Fruit fly (Drosophila melanogaster) whole organism, adult: Measurements from ENCODE around the gene CG12522.

Experiments
- CG11617 ChIP-seq: fragments of 200-800 bp; sonication (Bioruptor generic); optimal IDR thresholded peaks from 2 replicates; lab custom pipeline; 2017; ENCODE audit warnings: mild to moderate bottlenecking, missing biosample characterization, missing genetic modification reagents, missing genetic modification characterization
- CG12768 ChIP-seq: fragments of 200-800 bp; sonication (Bioruptor generic); optimal IDR thresholded peaks from 2 replicates; lab custom pipeline; 2017; ENCODE audit warnings: missing biosample characterization, missing genetic modification characterization, mild to moderate bottlenecking, moderate library complexity, missing genetic modification reagents
- CG14711 ChIP-seq: fragments of 200-800 bp; sonication (Bioruptor generic); optimal IDR thresholded peaks from 2 replicates; lab custom pipeline; 2018; ENCODE audit warnings: missing biosample characterization, mild to moderate bottlenecking, missing genetic modification characterization, moderate library complexity
- CG1620 ChIP-seq: fragments of 200-800 bp; sonication (Bioruptor generic); optimal IDR thresholded peaks from 2 replicates; lab custom pipeline; 2016; ENCODE audit warnings: missing biosample characterization, missing genetic modification characterization
- CG33017 ChIP-seq: fragments of 200-800 bp; sonication (Bioruptor generic); optimal IDR thresholded peaks from 2 replicates; lab custom pipeline; 2018; ENCODE audit warnings: missing biosample characterization, mild to moderate bottlenecking, missing genetic modification characterization, moderate library complexity
- CG5204 ChIP-seq: fragments of 200-800 bp; sonication (Bioruptor generic); optimal IDR thresholded peaks from 2 replicates; lab custom pipeline; 2016; ENCODE audit warnings: missing biosample characterization, missing genetic modification characterization
- CG7045 ChIP-seq: fragments of 200-800 bp; sonication (Bioruptor generic); optimal IDR thresholded peaks from 2 replicates; lab custom pipeline; 2017; ENCODE audit warnings: missing biosample characterization, mild to moderate bottlenecking, missing genetic modification characterization
- CG7101 ChIP-seq: fragments of 200-800 bp; sonication (Bioruptor generic); optimal IDR thresholded peaks from 2 replicates; lab custom pipeline; 2018; ENCODE audit warnings: missing biosample characterization, mild to moderate bottlenecking, missing genetic modification characterization, moderate library complexity
- Clk ChIP-seq: fragments of 200-800 bp; sonication (Bioruptor generic); optimal IDR thresholded peaks from 2 replicates; lab custom pipeline; 2017; ENCODE audit warnings: missing biosample characterization, missing genetic modification characterization
- Crg-1 ChIP-seq: fragments of 200-800 bp; sonication (Bioruptor generic); optimal IDR thresholded peaks from 2 replicates; lab custom pipeline; 2016; ENCODE audit warnings: missing biosample characterization, missing genetic modification characterization
- Hr96 ChIP-seq: fragments of 200-800 bp; sonication (Bioruptor generic); optimal IDR thresholded peaks from 2 replicates; lab custom pipeline; 2016; ENCODE audit warnings: missing biosample characterization, missing genetic modification characterization
- Mnt ChIP-seq: fragments of 200-800 bp; sonication (Bioruptor generic); optimal IDR thresholded peaks from 2 replicates; lab custom pipeline; 2016; ENCODE audit warnings: missing biosample characterization, mild to moderate bottlenecking, missing genetic modification characterization
- bab1 ChIP-seq: fragments of 200-800 bp; sonication (Bioruptor generic); optimal IDR thresholded peaks from 3 replicates; lab custom pipeline; 2019; ENCODE audit warnings: missing biosample characterization, mild to moderate bottlenecking, missing genetic modification characterization, moderate library complexity
- cic ChIP-seq: fragments of 200-800 bp; sonication (Bioruptor generic); optimal IDR thresholded peaks from 2 replicates; lab custom pipeline; 2017; ENCODE audit warnings: missing biosample characterization, mild to moderate bottlenecking, missing genetic modification characterization, moderate library complexity
- cnc ChIP-seq, 2 experiments: fragments of >200 bp; optimal IDR thresholded peaks; 2 replicates each; lab custom pipeline; 2017
- kay ChIP-seq: fragments of 200-800 bp; sonication (Bioruptor generic); peaks from one replicate; lab custom pipeline; 2016; ENCODE audit warnings: missing biosample characterization, missing genetic modification characterization, borderline replicate concordance
- ovo ChIP-seq: fragments of 200-800 bp; sonication (Bioruptor generic); optimal IDR thresholded peaks from 2 replicates; lab custom pipeline; 2016; ENCODE audit warnings: missing biosample characterization, missing genetic modification characterization
- pad ChIP-seq: fragments of 200-800 bp; sonication (Bioruptor generic); optimal IDR thresholded peaks from 3 replicates; lab custom pipeline; 2017; ENCODE audit warnings: missing biosample characterization, missing genetic modification characterization, mild to moderate bottlenecking, moderate library complexity, missing genetic modification reagents
- tj ChIP-seq: fragments of 200-800 bp; sonication (Bioruptor generic); optimal IDR thresholded peaks from 3 replicates; lab custom pipeline; 2017; ENCODE audit warnings: missing biosample characterization, mild to moderate bottlenecking, missing genetic modification characterization, moderate library complexity
- toe ChIP-seq: fragments of 200-800 bp; sonication (Bioruptor generic); optimal IDR thresholded peaks from 2 replicates; lab custom pipeline; 2016; ENCODE audit warnings: missing biosample characterization, missing genetic modification characterization

Gene CG12522

DNA sequence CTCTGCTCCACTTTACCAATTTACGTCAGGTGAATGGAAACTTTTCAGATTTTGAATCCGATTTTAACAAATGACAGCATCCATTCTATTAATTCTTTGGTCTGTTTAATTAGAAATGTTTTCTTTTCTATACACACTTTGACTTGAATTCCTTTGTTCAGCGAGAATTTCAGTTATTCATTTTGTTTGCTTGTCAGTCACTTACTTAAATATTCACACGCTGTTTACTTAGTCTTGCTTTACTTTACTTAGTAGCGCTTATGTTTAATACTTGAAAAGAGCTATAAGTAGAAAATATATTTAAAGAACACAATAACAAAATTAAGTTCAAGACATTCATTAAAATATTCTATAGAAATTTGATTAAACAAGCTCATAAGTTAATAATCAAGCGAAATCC, 603 bp upstream of the CG12522 start, which contains the start of gene CG32073:
CG32073 (minus strand) TSS at position 151 of the 400 bp plus-strand sequence.
- no peak for TF ChIP-seq Hr96
- TF ChIP-seq CG11617 (GFP tag; lab: Kevin White, UChicago), result no peak
- no peak for TF ChIP-seq CG7101 (tag; lab: Kevin White, UChicago)

DNA sequence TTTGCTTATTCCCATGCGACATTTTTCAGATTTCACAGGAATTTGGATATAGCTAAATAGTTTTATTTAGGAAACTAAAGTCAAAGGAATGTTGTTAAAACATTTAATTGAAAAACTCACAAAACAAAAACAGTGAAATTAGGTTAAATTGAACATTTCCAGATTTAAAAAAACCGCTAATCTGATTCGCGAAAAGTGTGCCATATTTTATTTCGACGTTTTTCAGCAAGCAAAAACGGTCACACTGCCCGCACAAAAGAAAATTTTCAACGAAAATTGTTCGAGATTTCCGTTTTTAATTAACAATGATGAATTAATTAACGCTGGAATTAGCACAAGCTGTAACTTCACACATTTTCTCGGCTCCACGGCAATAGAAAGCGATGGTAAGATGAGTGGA, 1.4 kb downstream of the CG12522 start, which contains the start of the genes CG34012 and emei:
CG34012 (minus strand) TSS at position 52 of the 400 bp plus-strand sequence.
emei (plus strand) TSS at position 237 of the 400 bp plus-strand sequence.
- TF ChIP-seq Mnt (GFP tag; lab: Kevin White, UChicago), result no peak
- no peak for TF ChIP-seq Crg-1 (GFP tag; lab: Kevin White, UChicago)

DNA sequence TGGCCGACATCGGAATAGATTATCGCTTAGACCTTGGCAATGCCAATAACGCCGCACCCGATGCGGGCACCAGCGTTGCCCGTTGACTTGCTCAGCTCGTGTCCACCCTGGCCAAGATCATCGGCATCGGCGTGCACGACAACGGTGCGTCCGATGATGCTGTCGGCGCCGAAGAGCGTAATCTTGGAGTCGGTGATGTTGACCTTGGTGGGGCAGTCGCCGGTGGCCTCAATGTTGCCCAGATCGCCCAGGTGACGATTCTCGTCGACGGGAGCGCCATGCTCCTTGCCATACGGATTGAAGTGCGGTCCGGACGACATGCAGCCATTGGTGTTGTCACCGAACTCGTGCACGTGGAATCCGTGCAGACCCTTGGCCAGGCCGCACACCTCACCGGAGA, 4.4 kb downstream of the CG12522 start:
- TF ChIP-seq CG5204 (no peak), CG7101 (tag; lab: Kevin White, UChicago) (no peak), CG12768 (GFP tag; lab: Kevin White, UChicago) (no peak), pad (GFP tag; lab: Kevin White, UChicago) (no peak), bab1 (no peak), CG33017 (tag; lab: Kevin White, UChicago) (no peak), cic (GFP tag; lab: Kevin White, UChicago) (no peak), toe (GFP tag; lab: Kevin White, UChicago) (no peak), Clk (GFP tag; lab: Kevin White, UChicago) (no peak), CG7045 (no peak), Hr96 (no peak), tj (no peak), CG1620 (no peak), CG14711 (no peak), ovo (GFP tag; lab: Kevin White, UChicago) (no peak), kay (GFP tag; lab: Kevin White, UChicago) (no peak), cnc (optimal IDR thresholded peaks at IDR 0.05; lab: Kevin White, UChicago) (no peak), CG11617 (GFP tag; lab: Kevin White, UChicago) (no peak), Crg-1 (GFP tag; lab: Kevin White, UChicago) (no peak), Mnt (GFP tag; lab: Kevin White, UChicago) (no peak)

DNA sequence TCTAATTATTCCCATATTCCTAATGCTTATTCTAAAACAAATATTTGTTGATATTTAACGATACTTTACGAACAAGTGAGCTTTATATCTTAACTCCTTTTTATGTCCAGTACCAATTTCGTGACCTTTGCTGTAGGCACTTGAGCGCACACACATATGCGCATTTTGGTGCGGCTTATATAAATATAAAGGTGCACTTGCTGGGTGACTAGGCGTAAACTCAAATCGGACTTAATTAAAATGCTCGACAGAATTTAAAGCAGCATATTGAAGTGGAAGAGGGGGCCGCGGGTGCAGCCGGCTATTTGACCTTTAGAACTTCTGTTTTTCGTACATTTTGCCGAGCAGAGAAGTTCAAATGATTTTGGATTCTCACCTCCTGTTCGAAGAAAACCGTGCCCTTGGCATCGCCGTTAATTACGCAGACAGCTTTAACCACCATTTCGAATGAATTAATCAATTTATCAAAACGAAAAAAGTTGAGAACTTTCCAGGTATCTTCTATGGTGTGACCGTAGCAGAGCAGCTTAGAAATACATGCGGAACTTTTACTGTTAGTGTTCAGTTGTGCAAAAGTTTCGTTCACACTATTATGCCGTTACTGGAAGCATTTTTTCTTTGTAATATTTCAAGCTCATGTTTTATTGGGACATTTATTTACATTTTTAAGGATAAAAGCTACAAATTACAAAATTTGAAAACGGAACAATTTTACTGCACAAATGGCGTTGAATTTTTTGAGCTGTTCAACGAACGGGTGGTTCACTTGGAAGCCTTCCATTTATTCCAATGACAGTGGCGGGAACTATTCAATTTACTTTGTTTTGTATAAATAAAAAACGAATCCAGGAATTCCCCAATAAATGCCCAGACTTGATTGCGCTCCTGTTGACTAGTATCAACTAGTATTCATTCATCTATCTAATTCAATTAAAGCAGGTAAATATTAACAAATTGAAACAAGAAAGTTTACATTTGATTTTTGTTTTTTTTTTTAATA, 5.5 kb downstream of the CG12522 start, which contains the start of gene Sod1:
Sod1 (minus strand) TSS at position 543 of the 1,000 bp plus-strand sequence.
- TF ChIP-seq CG11617 (GFP tag; lab: Kevin White, UChicago) (peak; percentile 58), CG12768 (GFP tag; lab: Kevin White, UChicago) (peak; percentile 92), tj (peak; percentile 37), cic (GFP tag; lab: Kevin White, UChicago) (peak; percentile 28), Mnt (GFP tag; lab: Kevin White, UChicago) (peak; percentile 32), CG14711 (no peak), ovo (GFP tag; lab: Kevin White, UChicago) (peak; percentile 62), CG5204 (no peak), CG7101 (tag; lab: Kevin White, UChicago) (peak; percentile 47), CG33017 (tag; lab: Kevin White, UChicago) (no peak), CG1620 (peak; percentile 35), kay (GFP tag; lab: Kevin White, UChicago) (peak; percentile 38), cnc (optimal IDR thresholded peaks at IDR 0.05; lab: Kevin White, UChicago) (peak in 1 of 2 experiments; percentile 89), bab1 (peak; percentile 48)

DNA sequence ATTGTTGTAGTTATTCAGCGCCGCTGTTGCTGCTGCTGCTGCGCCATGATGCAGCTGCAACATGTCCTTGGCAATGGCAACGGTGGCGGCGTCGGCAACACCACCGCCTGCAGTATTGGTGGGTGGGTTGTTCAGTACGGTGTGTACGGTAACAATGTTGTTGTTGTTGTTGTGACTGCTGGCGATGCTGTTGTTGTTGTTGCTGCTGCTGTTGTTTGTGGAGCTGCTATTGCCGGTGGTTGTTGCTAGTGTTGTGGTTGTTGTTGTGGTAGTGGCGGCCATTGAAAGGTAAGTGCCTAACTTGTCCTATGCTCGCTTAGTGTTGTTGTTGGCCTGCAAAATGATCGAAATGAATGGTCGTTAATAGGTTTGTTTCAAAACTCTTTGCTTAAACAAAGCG, 9.7 kb downstream of the CG12522 start:
- TF ChIP-seq CG5204 (no peak), CG14711 (no peak), Crg-1 (GFP tag; lab: Kevin White, UChicago) (no peak), pad (GFP tag; lab: Kevin White, UChicago) (no peak)

DNA sequence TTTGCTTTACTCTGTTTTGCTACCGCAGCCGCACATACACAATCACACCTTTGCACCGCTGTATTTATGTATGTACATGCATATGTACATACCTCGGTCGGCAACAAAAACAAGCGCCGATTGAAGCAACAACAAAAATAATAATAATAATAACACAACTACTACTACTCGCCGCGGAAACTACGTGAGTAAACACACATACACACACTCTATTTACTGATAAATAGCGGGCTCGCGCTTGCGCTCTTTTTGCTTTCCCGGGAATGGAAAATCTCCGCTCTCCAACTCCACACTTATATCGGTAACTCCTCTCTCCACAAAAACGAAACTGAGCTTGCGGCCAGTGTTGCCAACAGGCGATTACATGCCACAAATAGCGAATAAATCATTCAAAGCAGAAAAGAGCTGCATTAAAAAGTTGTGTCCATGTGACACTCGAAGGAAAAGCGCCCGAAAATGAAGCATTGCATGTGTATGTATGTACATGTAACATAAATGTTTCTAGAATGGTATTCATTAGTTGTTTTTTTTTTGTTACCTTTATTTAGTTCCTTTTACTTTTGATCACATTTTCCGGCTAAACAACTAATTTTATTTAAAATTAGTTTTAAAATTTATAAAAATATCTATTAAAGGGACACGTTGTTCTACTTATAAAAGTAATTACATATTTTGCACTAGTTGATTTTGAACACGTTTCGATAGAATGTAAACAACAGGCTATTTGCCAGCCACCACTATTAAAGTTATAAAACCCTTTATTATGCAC, 10.8 kb downstream of the CG12522 start:
- peak; percentile 60 for TF ChIP-seq CG14711
- TF ChIP-seq kay (GFP tag; lab: Kevin White, UChicago), result peak; percentile 97
- peak; percentile 34 for TF ChIP-seq Hr96
- TF ChIP-seq pad (GFP tag; lab: Kevin White, UChicago), result peak; percentile 78
- TF ChIP-seq bab1, result no peak
- TF ChIP-seq Crg-1 (GFP tag; lab: Kevin White, UChicago), result peak; percentile 66
- no peak for TF ChIP-seq CG5204
- peak; percentile 85 for TF ChIP-seq Mnt (GFP tag; lab: Kevin White, UChicago)
- TF ChIP-seq cnc (optimal IDR thresholded peaks at IDR 0.05; lab: Kevin White, UChicago), result no peak
- TF ChIP-seq toe (GFP tag; lab: Kevin White, UChicago), result no peak
- peak; percentile 48 for TF ChIP-seq CG7045
- peak; percentile 98 for TF ChIP-seq cic (GFP tag; lab: Kevin White, UChicago)
- TF ChIP-seq CG1620, result no peak
- peak; percentile 68 for TF ChIP-seq CG12768 (GFP tag; lab: Kevin White, UChicago)
- no peak for TF ChIP-seq CG11617 (GFP tag; lab: Kevin White, UChicago)
- peak; percentile 70 for TF ChIP-seq CG7101 (tag; lab: Kevin White, UChicago)
- TF ChIP-seq ovo (GFP tag; lab: Kevin White, UChicago), result peak; percentile 80
- peak; percentile 54 for TF ChIP-seq Clk (GFP tag; lab: Kevin White, UChicago)
- peak; percentile 40 for TF ChIP-seq tj
- peak; percentile 19 for TF ChIP-seq CG33017 (tag; lab: Kevin White, UChicago)
